Worm (Caenorhabditis elegans) whole organism, late embryonic: Measurements from ENCODE around the gene spp-21.

ENCODE experiments used
- ceh-19 ChIP-seq: fragments of 200-800 bp; sonication (Bioruptor generic); optimal IDR thresholded peaks from 2 replicates; lab custom pipeline; 2018; ENCODE audit warnings: mild to moderate bottlenecking, missing genetic modification characterization, missing compliant biosample characterization
- ceh-30 ChIP-seq: fragments of 150-350 bp; optimal IDR thresholded peaks from 2 replicates; lab custom pipeline; 2014; ENCODE audit warnings: missing biosample characterization, missing genetic modification characterization
- elt-2 ChIP-seq: sonication (generic microtip); optimal IDR thresholded peaks from 2 replicates; lab custom pipeline; 2016; ENCODE audit warnings: missing genetic modification reagents, missing genetic modification characterization, missing compliant biosample characterization
- fkh-10 ChIP-seq: fragments of 150-350 bp; optimal IDR thresholded peaks from 2 replicates; lab custom pipeline; 2014; ENCODE audit warnings: missing biosample characterization, missing genetic modification reagents, missing genetic modification characterization
- npax-4 ChIP-seq: sonication (generic microtip); optimal IDR thresholded peaks from 2 replicates; lab custom pipeline; 2016; ENCODE audit warnings: missing genetic modification characterization, missing compliant biosample characterization
- pha-4 ChIP-seq: fragments of 150-350 bp; optimal IDR thresholded peaks from 2 replicates; lab custom pipeline; 2018; ENCODE audit warnings: missing biosample characterization, missing genetic modification reagents, missing genetic modification characterization
- syd-9 ChIP-seq: sonication (generic microtip); optimal IDR thresholded peaks from 2 replicates; lab custom pipeline; 2016; ENCODE audit warnings: mild to moderate bottlenecking, missing genetic modification characterization, moderate library complexity, missing compliant biosample characterization
- unc-55 ChIP-seq: sonication (generic microtip); optimal IDR thresholded peaks from 2 replicates; lab custom pipeline; 2017; ENCODE audit warnings: missing biosample characterization, missing genetic modification reagents, missing genetic modification characterization

ce11 chrX:11487484-11487883, 2.4 kb upstream of the spp-21 start, which contains the start of gene spp-9:
- TF ChIP-seq ceh-19 (GFP tag; lab: Kevin White, UChicago) (no peak), npax-4 (tag; lab: Kevin White, UChicago) (no peak), ceh-30 (tag; lab: Kevin White, UChicago) (no peak), syd-9 (tag; lab: Kevin White, UChicago) (no peak), elt-2 (no peak), pha-4 (tag; lab: Kevin White, UChicago) (no peak), fkh-10 (GFP tag; lab: Kevin White, UChicago) (no peak), unc-55 (no peak)
